Fruit fly (Drosophila melanogaster): ENCODE results near the gene nxf2.
"Not testable (repeated sequence)": the region's sequence is repeated elsewhere in the genome, so short reads cannot be mapped to it uniquely, and the experiment has no call there.

dm6 chr3L:16573234-16573633 lies 6.9 kb downstream of the nxf2 start, which contains the start of gene Mipp1:
- not testable (repeated sequence) for TF ChIP-seq CG8478, psq (optimal IDR thresholded peaks at IDR 0.05)
